Fruit fly (Drosophila melanogaster): ENCODE measurements around the gene cDIP.

Gene cDIP

dm6 chr3R:21205680-21206326 lies 44.9 kb upstream of the cDIP start (continued):
- peak; percentile 48; the same call in 1 of the 2 replicates for TF ChIP-seq ssp (GFP tag; IDR thresholded peaks at IDR 0.05)
- TF ChIP-seq Hand (GFP tag; optimal IDR thresholded peaks at IDR 0.05), result no peak
- peak; percentile 46 for TF ChIP-seq CG2678 (tag; optimal IDR thresholded peaks at IDR 0.05)
- no peak for TF ChIP-seq Spps (tag; optimal IDR thresholded peaks at IDR 0.05)
- TF ChIP-seq ewg (GFP tag; optimal IDR thresholded peaks at IDR 0.05), result peak; percentile 34
- peak; percentile 54 for TF ChIP-seq dmrt99B (tag; optimal IDR thresholded peaks at IDR 0.05)
- TF ChIP-seq E2f1 (GFP tag; IDR thresholded peaks at IDR 0.05), result peak; percentile 43; the same call in 1 of the 2 replicates
- no peak for TF ChIP-seq Six4 (GFP tag; optimal IDR thresholded peaks at IDR 0.05)
- TF ChIP-seq CG9797 (GFP tag; optimal IDR thresholded peaks at IDR 0.05), result no peak
- no peak for TF ChIP-seq CG12942 (GFP tag; optimal IDR thresholded peaks at IDR 0.05)
- TF ChIP-seq Fer1 (GFP tag; optimal IDR thresholded peaks at IDR 0.05), result no peak
- no peak for TF ChIP-seq insv (GFP tag; optimal IDR thresholded peaks at IDR 0.05)
- peak; percentile 58 for TF ChIP-seq nau (GFP tag; optimal IDR thresholded peaks at IDR 0.05)
- peak; percentile 55; the same call in 1 of the 2 replicates for TF ChIP-seq stc (GFP tag; IDR thresholded peaks at IDR 0.05)
- no peak for TF ChIP-seq CG15011 (GFP tag; optimal IDR thresholded peaks at IDR 0.05)
- no peak for TF ChIP-seq abd-A (tag; optimal IDR thresholded peaks at IDR 0.05)
- TF ChIP-seq sqz (GFP tag; optimal IDR thresholded peaks at IDR 0.05), result no peak
- peak; percentile 20 for TF ChIP-seq CG17385 (GFP tag; optimal IDR thresholded peaks at IDR 0.05)
- TF ChIP-seq CG10431 (GFP tag; optimal IDR thresholded peaks at IDR 0.05), result peak; percentile 11

dm6 chr3R:21204500-21205167 lies 43.7 kb upstream of the cDIP start:
- TF ChIP-seq B-H2 (GFP tag; optimal IDR thresholded peaks at IDR 0.05) (no peak), CG7745 (tag; optimal IDR thresholded peaks at IDR 0.05) (no peak), Doc3 (GFP tag; IDR thresholded peaks at IDR 0.05; ENCODE audit: partially characterized antibody) (no peak), CG9437 (GFP tag; optimal IDR thresholded peaks at IDR 0.05) (peak; percentile 83), nau (GFP tag; optimal IDR thresholded peaks at IDR 0.05) (peak; percentile 90), grn (GFP tag; optimal IDR thresholded peaks at IDR 0.05) (no peak), CG10321 (GFP tag; IDR thresholded peaks at IDR 0.05) (no peak), Atf-2 (GFP tag; optimal IDR thresholded peaks at IDR 0.05) (peak; percentile 76), gcm (GFP tag; optimal IDR thresholded peaks at IDR 0.05) (peak; percentile 83), CG34376 (GFP tag; optimal IDR thresholded peaks at IDR 0.05) (no peak), Stat92E (GFP tag; optimal IDR thresholded peaks at IDR 0.05) (peak in 1 of 3 experiments; percentile 33), her (GFP tag; optimal IDR thresholded peaks at IDR 0.05) (peak; percentile 80), sug (tag; optimal IDR thresholded peaks at IDR 0.05) (peak; percentile 56), chn (GFP tag; optimal IDR thresholded peaks at IDR 0.05) (peak; percentile 81), CG2199 (GFP tag; IDR thresholded peaks at IDR 0.05) (peak; percentile 21; the same call in 1 of the 3 replicates), CG8765 (GFP tag; IDR thresholded peaks at IDR 0.05) (no peak), dysf (GFP tag; IDR thresholded peaks at IDR 0.05) (peak; percentile 87), ken (GFP tag; IDR thresholded peaks at IDR 0.05) (peak; percentile 53; the same call in 2 of the 3 replicates), bab2 (GFP tag; optimal IDR thresholded peaks at IDR 0.05) (peak; percentile 82), sima (GFP tag; optimal IDR thresholded peaks at IDR 0.05) (peak; percentile 72), CG16813 (GFP tag; IDR thresholded peaks at IDR 0.05; ENCODE audit: partially characterized antibody) (no peak), CG4282 (GFP tag; optimal IDR thresholded peaks at IDR 0.05) (peak; percentile 45), fd64A (GFP tag; optimal IDR thresholded peaks at IDR 0.05) (peak; percentile 65), CG10274 (GFP tag; optimal IDR thresholded peaks at IDR 0.05) (peak; percentile 35), Chrac-16 (GFP tag; optimal IDR thresholded peaks at IDR 0.05) (peak; percentile 76), Ravus (GFP tag; IDR thresholded peaks at IDR 0.05) (no peak), Doc2 (GFP tag; IDR thresholded peaks at IDR 0.05) (no peak), CG2202 (tag; optimal IDR thresholded peaks at IDR 0.05) (peak; percentile 61), CG33213 (GFP tag; optimal IDR thresholded peaks at IDR 0.05) (peak; percentile 72), CG9797 (GFP tag; optimal IDR thresholded peaks at IDR 0.05) (no peak), Sox102F (GFP tag; optimal IDR thresholded peaks at IDR 0.05) (peak; percentile 94)

All from whole organism, embryonic.